Worm (Caenorhabditis elegans): ENCODE measurements around the gene lep-2.

- TF ChIP-seq snpc-4 (tag; optimal IDR thresholded peaks at IDR 0.05) (no peak), ama-1 (optimal IDR thresholded peaks at IDR 0.05) (no peak), hlh-30 (tag; optimal IDR thresholded peaks at IDR 0.05; ENCODE audit: insufficient read depth) (no peak), nhr-237 (tag; optimal IDR thresholded peaks at IDR 0.05) (no peak)
Measured at ce11 chrIV:949940-950592, 42.0 kb upstream of the lep-2 start.

Measured in whole organism, L4 larva.